Fruit fly (Drosophila melanogaster) whole organism, embryonic: ENCODE data around the gene Oseg1.

Experiments used
- Bdp1 ChIP-seq: fragments of 200-800 bp; sonication (Bioruptor generic); optimal IDR thresholded peaks from 3 replicates; lab custom pipeline; 2016; ENCODE audit warnings: missing biosample characterization, missing genetic modification characterization
- CG16815 ChIP-seq: fragments of 200-800 bp; sonication (Bioruptor generic); optimal IDR thresholded peaks from 3 replicates; lab custom pipeline; 2017; ENCODE audit warnings: missing biosample characterization, mild to moderate bottlenecking, missing genetic modification characterization
- CG8359 ChIP-seq: fragments of 200-800 bp; sonication (Bioruptor generic); optimal IDR thresholded peaks from 2 replicates; lab custom pipeline; 2017; ENCODE audit warnings: missing biosample characterization, mild to moderate bottlenecking, missing genetic modification characterization, borderline replicate concordance
- Dbx ChIP-seq: fragments of 200-800 bp; sonication (Bioruptor generic); IDR thresholded peaks from 3 replicates; pipeline ENCODE4 v1.3.6; 2022; ENCODE audit warnings: missing biosample characterization, missing genetic modification characterization
- Elba2 ChIP-seq: fragments of 200-800 bp; sonication (Bioruptor generic); optimal IDR thresholded peaks from 3 replicates; lab custom pipeline; 2016; ENCODE audit warnings: missing biosample characterization, missing genetic modification characterization
- Hr39 ChIP-seq: fragments of >200 bp; optimal IDR thresholded peaks from 2 replicates; lab custom pipeline; 2017
- al ChIP-seq: fragments of 200-800 bp; sonication (Bioruptor generic); IDR thresholded peaks from 2 replicates; pipeline ENCODE4 v1.3.6; 2022; ENCODE audit warnings: missing biosample characterization, missing genetic modification characterization
- ara ChIP-seq: fragments of 200-800 bp; sonication (Bioruptor generic); IDR thresholded peaks from 2 replicates; pipeline ENCODE4 v1.3.6; 2022; ENCODE audit warnings: missing biosample characterization, missing genetic modification characterization
- chif ChIP-seq, 2 experiments: fragments of 200-800 bp; sonication (Bioruptor generic); optimal IDR thresholded peaks; 3 replicates each; lab custom pipeline; 2016; ENCODE audit warnings: missing biosample characterization in 2 of 2, missing genetic modification characterization in 2 of 2
- dmrt11E ChIP-seq: fragments of 200-800 bp; sonication (Bioruptor generic); optimal IDR thresholded peaks from 3 replicates; lab custom pipeline; 2018; ENCODE audit warnings: missing biosample characterization, mild to moderate bottlenecking, missing genetic modification characterization, moderate library complexity
- pan ChIP-seq, 4 experiments: fragments of >200 bp in 3 of 4; fragments of 200-800 bp in 1 of 4; sonication (Bioruptor generic) in 1 of 4; optimal IDR thresholded peaks in 3 of 4; IDR thresholded peaks in 1 of 4; 2 replicates each; pipeline versions ENCODE4 v1.3.6 to Lab custom; 2017 to 2022; ENCODE audit warnings: missing biosample characterization in 2 of 4, missing genetic modification characterization in 2 of 4, mixed read lengths in 1 of 4
- sima ChIP-seq: fragments of 200-800 bp; sonication (Bioruptor generic); optimal IDR thresholded peaks from 2 replicates; lab custom pipeline; 2016; ENCODE audit warnings: missing biosample characterization, missing genetic modification characterization

dm6 chr3L:8421808-8422586 is 9.4 kb upstream of the Oseg1 start, which contains the start of gene CG32354:
- TF ChIP-seq Hr39 (no peak), al (GFP tag; lab: Robert Waterston, UW) (no peak), ara (GFP tag; lab: Robert Waterston, UW) (no peak), pan (optimal IDR thresholded peaks at IDR 0.05; lab: Kevin White, UChicago) (no peak), pan (GFP tag; optimal IDR thresholded peaks at IDR 0.05 in 1 of 2, IDR thresholded peaks at IDR 0.05 in 1 of 2) (no peak), Bdp1 (GFP tag; lab: Kevin White, UChicago) (no peak), chif (GFP tag; optimal IDR thresholded peaks at IDR 0.05; lab: Kevin White, UChicago) (no peak), CG8359 (GFP tag; lab: Kevin White, UChicago) (no peak), Elba2 (GFP tag; lab: Kevin White, UChicago) (no peak), CG16815 (GFP tag; lab: Kevin White, UChicago) (no peak), Dbx (GFP tag; lab: Robert Waterston, UW) (no peak), sima (no peak), dmrt11E (tag; lab: Kevin White, UChicago) (no peak)
